Worm (Caenorhabditis elegans) whole organism, young adult: ENCODE measurements around the gene unc-33.

Experiments used
- C17E4.6 ChIP-seq: fragments of 200-800 bp; sonication (Bioruptor generic); IDR thresholded peaks from 2 replicates; pipeline ENCODE4 v1.3.6; 2022; ENCODE audit warnings: missing genetic modification reagents, missing genetic modification characterization, missing compliant biosample characterization
- F23B12.7 ChIP-seq: sonication (generic microtip); optimal IDR thresholded peaks from 2 replicates; lab custom pipeline; 2017; ENCODE audit warnings: missing genetic modification characterization, mild to moderate bottlenecking, missing compliant biosample characterization, antibody characterized with exemption, moderate library complexity; ENCODE audit not compliant: insufficient read depth
- F55B11.4 ChIP-seq: sonication (generic microtip); optimal IDR thresholded peaks from 2 replicates; lab custom pipeline; 2016; ENCODE audit warnings: missing compliant biosample characterization, missing genetic modification characterization, borderline replicate concordance; ENCODE audit not compliant: insufficient read depth
- T07F8.4 ChIP-seq: sonication (generic microtip); optimal IDR thresholded peaks from 2 replicates; lab custom pipeline; 2016; ENCODE audit warnings: mild to moderate bottlenecking, missing genetic modification characterization, moderate library complexity, missing compliant biosample characterization
- T26A5.8 ChIP-seq: sonication (generic microtip); optimal IDR thresholded peaks from 2 replicates; lab custom pipeline; 2016; ENCODE audit warnings: missing genetic modification characterization, missing compliant biosample characterization
- Y56A3A.18 ChIP-seq: fragments of 200-800 bp; sonication (Bioruptor generic); IDR thresholded peaks from 2 replicates; pipeline ENCODE4 v1.3.6; 2022; ENCODE audit warnings: missing genetic modification reagents, missing genetic modification characterization, missing compliant biosample characterization
- Y67H2A.10 ChIP-seq: fragments of 200-800 bp; sonication (Bioruptor generic); conservative IDR thresholded peaks from 2 replicates; pipeline ENCODE4 v1.3.6; 2022; ENCODE audit warnings: missing genetic modification reagents, missing genetic modification characterization, missing compliant biosample characterization
- Y95B8A.8 ChIP-seq: fragments of 200-800 bp; sonication (Bioruptor generic); IDR thresholded peaks from 2 replicates; pipeline ENCODE4 v1.3.6; 2022; ENCODE audit warnings: missing genetic modification reagents, missing genetic modification characterization, missing compliant biosample characterization
- ZK185.1 ChIP-seq: sonication (generic microtip); optimal IDR thresholded peaks from 2 replicates; lab custom pipeline; 2016; ENCODE audit warnings: mild to moderate bottlenecking, missing genetic modification characterization, missing compliant biosample characterization; ENCODE audit not compliant: poor library complexity, severe bottlenecking
- atf-7 ChIP-seq: sonication (generic microtip); optimal IDR thresholded peaks from 2 replicates; lab custom pipeline; 2017; ENCODE audit warnings: mild to moderate bottlenecking, missing genetic modification characterization, missing compliant biosample characterization
- attf-3 ChIP-seq: fragments of 200-800 bp; sonication (Bioruptor generic); conservative IDR thresholded peaks from 2 replicates; pipeline ENCODE4 v1.3.6; 2022; ENCODE audit warnings: missing genetic modification reagents, missing genetic modification characterization, missing compliant biosample characterization
- bed-1 ChIP-seq: fragments of 200-800 bp; sonication (Bioruptor generic); IDR thresholded peaks from 2 replicates; pipeline ENCODE4 v1.3.6; 2022; ENCODE audit warnings: missing genetic modification reagents, missing genetic modification characterization, missing compliant biosample characterization
- bed-2 ChIP-seq: fragments of 200-800 bp; sonication (Bioruptor generic); IDR thresholded peaks from 2 replicates; pipeline ENCODE4 v1.3.6; 2022; ENCODE audit warnings: missing genetic modification reagents, missing genetic modification characterization, missing compliant biosample characterization
- cebp-1 ChIP-seq, 2 experiments: fragments of 200-800 bp in 1 of 2; sonication (Bioruptor generic) in 1 of 2; sonication (generic microtip) in 1 of 2; IDR thresholded peaks in 1 of 2; optimal IDR thresholded peaks in 1 of 2; 2 replicates each; pipeline versions ENCODE4 v1.3.6 to Lab custom; 2017 to 2022; ENCODE audit warnings: missing compliant biosample characterization in 2 of 2, missing genetic modification characterization in 2 of 2, mild to moderate bottlenecking in 1 of 2, missing genetic modification reagents in 1 of 2, moderate library complexity in 1 of 2
- cebp-2 ChIP-seq: fragments of 200-800 bp; sonication (Bioruptor generic); IDR thresholded peaks from 2 replicates; pipeline ENCODE4 v1.3.6; 2022; ENCODE audit warnings: missing genetic modification characterization, missing compliant biosample characterization
- ceh-27 ChIP-seq: fragments of 200-800 bp; sonication (Bioruptor generic); optimal IDR thresholded peaks from 2 replicates; lab custom pipeline; 2018; ENCODE audit warnings: mild to moderate bottlenecking, missing genetic modification characterization, moderate library complexity, missing compliant biosample characterization
- ceh-40 ChIP-seq: fragments of 200-800 bp; sonication (Bioruptor generic); IDR thresholded peaks from 2 replicates; pipeline ENCODE4 v1.3.6; 2022; ENCODE audit warnings: missing genetic modification characterization, missing compliant biosample characterization
- chd-7 ChIP-seq: sonication (generic microtip); optimal IDR thresholded peaks from 2 replicates; lab custom pipeline; 2016; ENCODE audit warnings: mild to moderate bottlenecking, missing genetic modification characterization, moderate library complexity, missing compliant biosample characterization
- egrh-3 ChIP-seq: fragments of 200-800 bp; sonication (Bioruptor generic); IDR thresholded peaks from 2 replicates; pipeline ENCODE4 v1.3.6; 2022; ENCODE audit warnings: missing genetic modification reagents, missing genetic modification characterization, missing compliant biosample characterization
- ekl-4 ChIP-seq: fragments of 200-800 bp; sonication (Bioruptor generic); IDR thresholded peaks from 2 replicates; pipeline ENCODE4 v1.3.6; 2022; ENCODE audit warnings: missing genetic modification reagents, missing genetic modification characterization, missing compliant biosample characterization
- hlh-26 ChIP-seq: fragments of 200-800 bp; sonication (Bioruptor generic); conservative IDR thresholded peaks from 2 replicates; pipeline ENCODE4 v1.3.6; 2022; ENCODE audit warnings: missing genetic modification reagents, missing genetic modification characterization, missing compliant biosample characterization
- hmg-1.2 ChIP-seq: fragments of 200-800 bp; sonication (Bioruptor generic); IDR thresholded peaks from 2 replicates; pipeline ENCODE4 v1.3.6; 2022; ENCODE audit warnings: missing genetic modification reagents, missing genetic modification characterization, missing compliant biosample characterization
- hsf-1 ChIP-seq: fragments of 200-800 bp; sonication (Bioruptor generic); IDR thresholded peaks from 2 replicates; pipeline ENCODE4 v1.3.6; 2022; ENCODE audit warnings: missing genetic modification reagents, missing genetic modification characterization, missing compliant biosample characterization
- lag-1 ChIP-seq: fragments of 200-800 bp; sonication (Bioruptor generic); IDR thresholded peaks from 2 replicates; pipeline ENCODE4 v1.3.6; 2022; ENCODE audit warnings: missing genetic modification reagents, missing genetic modification characterization, missing compliant biosample characterization
- lin-40 ChIP-seq: sonication (generic microtip); optimal IDR thresholded peaks from 2 replicates; lab custom pipeline; 2016; ENCODE audit warnings: missing genetic modification characterization, mild to moderate bottlenecking, missing compliant biosample characterization, missing genotype, missing genetic modification reagents
- lir-1 ChIP-seq: fragments of 200-800 bp; sonication (Bioruptor generic); conservative IDR thresholded peaks from 2 replicates; pipeline ENCODE4 v1.3.6; 2022; ENCODE audit warnings: missing genetic modification reagents, missing genetic modification characterization, missing compliant biosample characterization
- madf-8 ChIP-seq: fragments of 200-800 bp; sonication (Bioruptor generic); conservative IDR thresholded peaks from 2 replicates; pipeline ENCODE4 v1.3.6; 2022; ENCODE audit warnings: missing genetic modification reagents, missing genetic modification characterization, missing compliant biosample characterization
- mel-28 ChIP-seq: sonication (generic microtip); optimal IDR thresholded peaks from 2 replicates; lab custom pipeline; 2016; ENCODE audit warnings: borderline replicate concordance, mild to moderate bottlenecking, missing genetic modification characterization, missing compliant biosample characterization
- mes-4 ChIP-seq: sonication (generic microtip); optimal IDR thresholded peaks from 2 replicates; lab custom pipeline; 2016; ENCODE audit warnings: missing genotype, missing genetic modification characterization, missing compliant biosample characterization
- nfyb-1 ChIP-seq: fragments of 200-800 bp; sonication (Bioruptor generic); IDR thresholded peaks from 2 replicates; pipeline ENCODE4 v1.3.6; 2022; ENCODE audit warnings: missing genetic modification reagents, missing genetic modification characterization, missing compliant biosample characterization
- pbrm-1 ChIP-seq: fragments of 200-800 bp; sonication (Bioruptor generic); IDR thresholded peaks from 2 replicates; pipeline ENCODE4 v1.3.6; 2022; ENCODE audit warnings: missing genetic modification reagents, missing genetic modification characterization, missing compliant biosample characterization
- tlf-1 ChIP-seq: fragments of 200-800 bp; sonication (Bioruptor generic); optimal IDR thresholded peaks from 2 replicates; lab custom pipeline; 2018; ENCODE audit warnings: mild to moderate bottlenecking, missing genetic modification characterization, missing compliant biosample characterization
- zfh-2 ChIP-seq: fragments of 200-800 bp; sonication (Bioruptor generic); conservative IDR thresholded peaks from 2 replicates; pipeline ENCODE4 v1.3.6; 2022; ENCODE audit warnings: missing genetic modification reagents, missing genetic modification characterization, missing compliant biosample characterization
- ztf-22 ChIP-seq: fragments of 200-800 bp; sonication (Bioruptor generic); optimal IDR thresholded peaks from 2 replicates; lab custom pipeline; 2018; ENCODE audit warnings: mild to moderate bottlenecking, missing genetic modification characterization, moderate library complexity, missing compliant biosample characterization
- ztf-25 ChIP-seq: fragments of 200-800 bp; sonication (Bioruptor generic); IDR thresholded peaks from 2 replicates; pipeline ENCODE4 v1.3.6; 2022; ENCODE audit warnings: missing genetic modification reagents, missing genetic modification characterization, missing compliant biosample characterization
- ztf-3 ChIP-seq: fragments of 200-800 bp; sonication (Bioruptor generic); optimal IDR thresholded peaks from 2 replicates; lab custom pipeline; 2018; ENCODE audit warnings: mild to moderate bottlenecking, missing genetic modification characterization, missing compliant biosample characterization
- ztf-6 ChIP-seq: fragments of 200-800 bp; sonication (Bioruptor generic); IDR thresholded peaks from 2 replicates; pipeline ENCODE4 v1.3.6; 2022; ENCODE audit warnings: missing genetic modification reagents, missing genetic modification characterization, missing compliant biosample characterization

The unc-33 gene

DNA sequence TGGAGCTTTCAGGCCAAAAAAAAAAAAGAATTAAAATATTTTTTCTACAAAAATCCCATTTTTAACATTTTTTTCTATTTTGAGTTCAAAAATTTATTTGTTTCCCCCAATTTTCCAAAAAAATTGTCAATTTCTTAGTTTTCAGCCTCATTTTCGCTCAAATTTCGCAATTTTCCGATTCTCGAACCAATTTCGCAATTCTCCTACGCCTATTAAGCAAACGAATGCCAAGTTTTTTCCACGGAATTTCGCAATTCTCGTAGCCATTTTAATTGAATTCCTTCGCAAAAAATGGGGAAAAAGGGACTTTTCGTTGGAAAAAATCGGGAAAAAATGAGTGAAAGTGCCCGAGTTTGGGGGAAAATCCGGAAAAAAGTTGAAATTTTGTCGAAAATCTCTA, 3.7 kb downstream of the unc-33 start:
- TF ChIP-seq cebp-1 (GFP tag; IDR thresholded peaks at IDR 0.05; lab: Robert Waterston, UW): peak; percentile 93
- peak; percentile 100 for TF ChIP-seq cebp-1 (tag; optimal IDR thresholded peaks at IDR 0.05; lab: Kevin White, UChicago)
- no peak for TF ChIP-seq cebp-2 (GFP tag; lab: Robert Waterston, UW)

DNA sequence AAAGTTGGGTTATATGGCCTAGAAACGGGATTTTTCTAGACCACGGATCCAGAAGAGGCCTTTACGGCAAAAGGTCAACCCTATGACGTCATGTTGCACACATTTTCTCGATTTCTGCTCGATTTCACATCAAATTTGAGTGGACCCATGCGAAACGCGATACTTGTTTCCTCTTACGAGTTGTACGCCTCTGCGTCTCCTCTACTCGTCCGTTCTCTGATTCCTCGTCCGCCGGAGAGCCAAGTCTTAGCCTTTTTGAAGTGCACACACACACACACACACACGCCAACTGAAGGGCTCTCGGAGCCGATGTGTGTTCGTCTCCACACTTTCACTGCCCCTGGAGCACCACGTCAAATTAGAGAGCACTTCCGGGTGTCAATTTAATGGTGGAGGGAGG, 4.3 kb downstream of the unc-33 start:
- TF ChIP-seq bed-1 (GFP tag; lab: Robert Waterston, UW) (no peak), madf-8 (GFP tag; lab: Robert Waterston, UW) (no peak), mel-28 (tag; lab: Kevin White, UChicago) (no peak), ceh-40 (GFP tag; lab: Robert Waterston, UW) (no peak), ztf-3 (no peak), zfh-2 (peak; percentile 30; the same call in 1 of the 2 replicates), lag-1 (GFP tag; lab: Robert Waterston, UW) (no peak), Y56A3A.18 (GFP tag; lab: Robert Waterston, UW) (no peak), C17E4.6 (GFP tag; lab: Robert Waterston, UW) (no peak), ceh-27 (GFP tag; lab: Kevin White, UChicago) (peak; percentile 46), nfyb-1 (GFP tag; lab: Robert Waterston, UW) (0 out of 2 replicates have a peak, but pooled peaks have one; percentile 16), ztf-25 (GFP tag; lab: Robert Waterston, UW) (no peak), Y95B8A.8 (GFP tag; lab: Robert Waterston, UW) (no peak), T07F8.4 (no peak), pbrm-1 (GFP tag; lab: Robert Waterston, UW) (no peak), cebp-2 (GFP tag; lab: Robert Waterston, UW) (no peak), ZK185.1 (no peak), hlh-26 (GFP tag; lab: Robert Waterston, UW) (no peak), T26A5.8 (tag; lab: Kevin White, UChicago) (no peak), cebp-1 (GFP tag; IDR thresholded peaks at IDR 0.05; lab: Robert Waterston, UW) (no peak), cebp-1 (tag; optimal IDR thresholded peaks at IDR 0.05; lab: Kevin White, UChicago) (no peak), hmg-1.2 (peak; percentile 14; the same call in 1 of the 2 replicates)

DNA sequence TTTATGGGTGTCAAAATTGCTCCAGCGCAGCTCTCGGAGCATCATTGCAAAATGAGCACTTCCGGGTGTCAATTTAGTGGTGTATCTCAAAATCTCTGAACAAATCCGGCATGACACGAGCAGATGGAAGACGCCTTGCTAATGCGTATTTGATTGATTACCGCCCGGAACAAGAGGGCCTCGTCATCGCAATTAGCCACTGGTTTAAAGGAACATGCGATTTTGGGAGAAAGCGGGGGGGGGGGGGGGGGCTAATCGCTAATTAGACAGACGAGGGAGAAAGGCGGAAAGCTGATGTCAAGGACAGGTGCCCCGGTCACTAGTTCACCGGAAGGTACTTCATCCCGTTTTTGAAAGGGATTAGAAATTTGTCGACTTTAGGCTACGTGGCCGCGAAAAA, 5.0 kb downstream of the unc-33 start:
- peak; percentile 47; the same call in 1 of the 2 replicates for TF ChIP-seq zfh-2
- no peak for TF ChIP-seq Y67H2A.10
- no peak for TF ChIP-seq chd-7
- TF ChIP-seq ekl-4 (GFP tag; lab: Robert Waterston, UW): 0 out of 2 replicates have a peak, but pooled peaks have one; percentile 23
- no peak for TF ChIP-seq F55B11.4 (tag; lab: Kevin White, UChicago)
- no peak for TF ChIP-seq atf-7 (tag; lab: Kevin White, UChicago)

DNA sequence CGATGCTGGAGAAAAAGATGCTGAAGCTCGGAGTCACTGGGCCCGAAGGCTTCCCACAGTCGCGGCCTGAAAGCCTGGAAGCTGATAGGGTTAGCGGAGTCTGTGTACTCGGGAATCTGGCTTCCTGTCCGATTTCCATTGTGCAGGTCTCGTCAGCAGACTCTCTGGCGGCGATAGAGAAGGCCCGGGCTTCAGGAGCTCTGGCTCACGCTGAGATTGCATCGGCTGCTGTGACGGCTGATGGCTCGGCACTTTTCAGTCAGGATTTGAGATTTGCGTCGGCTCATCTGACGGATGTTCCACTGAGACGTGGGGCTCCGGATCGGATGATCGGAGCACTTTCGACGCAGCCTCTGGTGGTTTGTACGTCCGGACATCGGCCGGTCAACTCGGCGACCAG, 6.7 kb downstream of the unc-33 start:
- TF ChIP-seq hsf-1 (GFP tag; lab: Robert Waterston, UW) (no peak), lin-40 (tag; lab: Kevin White, UChicago) (no peak), attf-3 (GFP tag; lab: Robert Waterston, UW) (no peak), bed-2 (no peak), zfh-2 (peak; percentile 58), ztf-22 (no peak), F23B12.7 (tag; lab: Kevin White, UChicago) (no peak), mes-4 (tag; lab: Kevin White, UChicago) (no peak), T26A5.8 (tag; lab: Kevin White, UChicago) (no peak), T07F8.4 (no peak), tlf-1 (no peak), lir-1 (GFP tag; lab: Robert Waterston, UW) (no peak), ztf-6 (GFP tag; lab: Robert Waterston, UW) (no peak), Y95B8A.8 (GFP tag; lab: Robert Waterston, UW) (no peak), egrh-3 (GFP tag; lab: Robert Waterston, UW) (peak; percentile 68; the same call in 1 of the 2 replicates)
- TF ChIP-seq, all 124 proteins: peak for 2
